Fruit fly (Drosophila melanogaster): ENCODE measurements around the gene CG18493.

- TF ChIP-seq toy (GFP tag; IDR thresholded peaks at IDR 0.05) (no peak), fru (optimal IDR thresholded peaks at IDR 0.05) (no peak), zen (tag; optimal IDR thresholded peaks at IDR 0.05) (no peak), Dip2 (GFP tag; IDR thresholded peaks at IDR 0.05) (no peak), yki (optimal IDR thresholded peaks at IDR 0.05) (no peak), CG6689 (GFP tag; IDR thresholded peaks at IDR 0.05) (no peak), cg (GFP tag; optimal IDR thresholded peaks at IDR 0.05) (no peak), CG4424 (GFP tag; optimal IDR thresholded peaks at IDR 0.05) (no peak), CG17802 (tag; optimal IDR thresholded peaks at IDR 0.05) (no peak), Hr39 (optimal IDR thresholded peaks at IDR 0.05) (no peak), CG10147 (GFP tag; optimal IDR thresholded peaks at IDR 0.05) (no peak), Neu2 (GFP tag; optimal IDR thresholded peaks at IDR 0.05; ENCODE audit: borderline replicate concordance) (no peak)
Observed at dm6 chr3R:19374689-19375088, 15.4 kb upstream of the CG18493 start, which contains the start of gene CG3581.
